Fruit fly (Drosophila melanogaster) whole organism, embryonic: Measurements from ENCODE around the gene CG13024.

Experiments
- Aef1 ChIP-seq: fragments of 200-800 bp; sonication (Bioruptor generic); IDR thresholded peaks from 3 replicates; pipeline ENCODE4 v1.3.6; 2022; ENCODE audit warnings: missing biosample characterization, missing genetic modification characterization
- CG10462 ChIP-seq: fragments of 200-800 bp; sonication (Bioruptor generic); optimal IDR thresholded peaks from 2 replicates; lab custom pipeline; 2016; ENCODE audit warnings: missing biosample characterization, missing genetic modification characterization
- CG10959 ChIP-seq: fragments of 200-800 bp; sonication (Bioruptor generic); IDR thresholded peaks from 2 replicates; pipeline ENCODE4 v1.3.6; 2022; ENCODE audit warnings: missing biosample characterization, missing genetic modification characterization
- CG11398 ChIP-seq: fragments of 200-800 bp; sonication (Bioruptor generic); optimal IDR thresholded peaks from 2 replicates; lab custom pipeline; 2016; ENCODE audit warnings: missing biosample characterization, missing genetic modification characterization
- CG13296 ChIP-seq: fragments of 200-800 bp; sonication (Bioruptor generic); optimal IDR thresholded peaks from 3 replicates; lab custom pipeline; 2018; ENCODE audit warnings: missing biosample characterization, mild to moderate bottlenecking, missing genetic modification characterization
- CG15073 ChIP-seq: fragments of 200-800 bp; sonication (Bioruptor generic); optimal IDR thresholded peaks from 2 replicates; lab custom pipeline; 2016; ENCODE audit warnings: missing biosample characterization, missing genetic modification characterization
- CG15479 ChIP-seq: fragments of 200-800 bp; sonication (Bioruptor generic); optimal IDR thresholded peaks from 3 replicates; lab custom pipeline; 2019; ENCODE audit warnings: missing biosample characterization, mild to moderate bottlenecking, missing genetic modification characterization, moderate library complexity
- CG16779 ChIP-seq: fragments of 200-800 bp; sonication (Bioruptor generic); IDR thresholded peaks from 2 replicates; pipeline ENCODE4 v1.3.6; 2022; ENCODE audit warnings: missing biosample characterization, missing genetic modification characterization
- CG17829 ChIP-seq: fragments of 200-800 bp; optimal IDR thresholded peaks from 2 replicates; lab custom pipeline; 2019; ENCODE audit warnings: missing biosample characterization, mild to moderate bottlenecking, missing genetic modification characterization, moderate library complexity
- CG18619 ChIP-seq: fragments of 200-800 bp; sonication (Bioruptor generic); optimal IDR thresholded peaks from 3 replicates; lab custom pipeline; 2017; ENCODE audit warnings: missing biosample characterization, mild to moderate bottlenecking, missing genetic modification characterization
- CG31365 ChIP-seq: fragments of 200-800 bp; sonication (Bioruptor generic); optimal IDR thresholded peaks from 2 replicates; lab custom pipeline; 2018; ENCODE audit warnings: missing biosample characterization, mild to moderate bottlenecking, missing genetic modification characterization
- CG3281 ChIP-seq: fragments of 200-800 bp; sonication (Bioruptor generic); optimal IDR thresholded peaks from 3 replicates; lab custom pipeline; 2017; ENCODE audit warnings: missing biosample characterization, mild to moderate bottlenecking, missing genetic modification characterization
- CG4854 ChIP-seq: fragments of 200-800 bp; sonication (Bioruptor generic); optimal IDR thresholded peaks from 2 replicates; lab custom pipeline; 2016; ENCODE audit warnings: missing biosample characterization, missing genetic modification characterization, inconsistent platforms
- CG7556 ChIP-seq: fragments of 200-800 bp; sonication (Bioruptor generic); optimal IDR thresholded peaks from 2 replicates; lab custom pipeline; 2017; ENCODE audit warnings: missing biosample characterization, mild to moderate bottlenecking, missing genetic modification characterization
- CG7745 ChIP-seq: fragments of 200-800 bp; sonication (Bioruptor generic); optimal IDR thresholded peaks from 2 replicates; lab custom pipeline; 2018; ENCODE audit warnings: missing biosample characterization, mild to moderate bottlenecking, missing genetic modification characterization, moderate library complexity
- CG7786 ChIP-seq: fragments of 200-800 bp; sonication (Bioruptor generic); optimal IDR thresholded peaks from 2 replicates; lab custom pipeline; 2016; ENCODE audit warnings: missing biosample characterization, missing genetic modification characterization
- CG7963 ChIP-seq: fragments of 200-800 bp; sonication (Bioruptor generic); IDR thresholded peaks from 3 replicates; pipeline ENCODE4 v1.3.6; 2022; ENCODE audit warnings: missing biosample characterization, missing genetic modification characterization; ENCODE audit not compliant: partially characterized antibody
- CG9727 ChIP-seq: fragments of 200-800 bp; sonication (Bioruptor generic); optimal IDR thresholded peaks from 3 replicates; lab custom pipeline; 2017; ENCODE audit warnings: missing biosample characterization, mild to moderate bottlenecking, missing genetic modification characterization
- Camta ChIP-seq: fragments of 200-800 bp; sonication (Bioruptor generic); optimal IDR thresholded peaks from 2 replicates; lab custom pipeline; 2016; ENCODE audit warnings: missing biosample characterization, missing genetic modification characterization
- CoRest ChIP-seq: fragments of 200-800 bp; sonication (Bioruptor generic); optimal IDR thresholded peaks from 3 replicates; lab custom pipeline; 2018; ENCODE audit warnings: missing biosample characterization, mild to moderate bottlenecking, missing genetic modification characterization, moderate library complexity
- Dek ChIP-seq: fragments of 200-800 bp; sonication (Bioruptor generic); optimal IDR thresholded peaks from 3 replicates; lab custom pipeline; 2019; ENCODE audit warnings: missing biosample characterization, mild to moderate bottlenecking, missing genetic modification characterization, moderate library complexity
- Dip3 ChIP-seq: fragments of 200-800 bp; sonication (Bioruptor generic); optimal IDR thresholded peaks from 3 replicates; lab custom pipeline; 2016; ENCODE audit warnings: missing biosample characterization, missing genetic modification characterization
- Dref ChIP-seq: fragments of 200-800 bp; sonication (Bioruptor generic); IDR thresholded peaks from 2 replicates; pipeline ENCODE4 v1.3.6; 2022; ENCODE audit warnings: missing biosample characterization, missing genetic modification characterization
- ERR ChIP-seq: fragments of 200-800 bp; sonication (Bioruptor generic); optimal IDR thresholded peaks from 2 replicates; lab custom pipeline; 2016; ENCODE audit warnings: missing biosample characterization, missing genetic modification characterization
- NK7.1 ChIP-seq: fragments of 200-800 bp; sonication (Bioruptor generic); optimal IDR thresholded peaks from 3 replicates; lab custom pipeline; 2016; ENCODE audit warnings: missing biosample characterization, missing genetic modification characterization
- Xbp1 ChIP-seq: fragments of 200-800 bp; sonication (Bioruptor generic); optimal IDR thresholded peaks from 3 replicates; lab custom pipeline; 2016; ENCODE audit warnings: missing biosample characterization, mild to moderate bottlenecking, missing genetic modification characterization
- cad ChIP-seq: fragments of >200 bp; optimal IDR thresholded peaks from 2 replicates; lab custom pipeline; 2017; ENCODE audit warnings: missing biosample characterization, missing genetic modification characterization
- chn ChIP-seq: fragments of 200-800 bp; sonication (Bioruptor generic); optimal IDR thresholded peaks from 2 replicates; lab custom pipeline; 2016; ENCODE audit warnings: missing biosample characterization, missing genetic modification characterization
- croc ChIP-seq: fragments of 200-800 bp; sonication (Bioruptor generic); conservative IDR thresholded peaks from 3 replicates; pipeline ENCODE4 v1.3.6; 2022; ENCODE audit warnings: missing biosample characterization, missing genetic modification characterization
- crol ChIP-seq: fragments of 200-800 bp; sonication (Bioruptor generic); IDR thresholded peaks from 2 replicates; pipeline ENCODE4 v1.3.6; 2022; ENCODE audit warnings: missing biosample characterization, missing genetic modification characterization
- crp ChIP-seq, 2 experiments: fragments of 200-800 bp; sonication (Bioruptor generic); optimal IDR thresholded peaks; 2 replicates in 1 of 2; 3 replicates in 1 of 2; lab custom pipeline; 2017; ENCODE audit warnings: missing biosample characterization in 2 of 2, missing genetic modification characterization in 2 of 2, mild to moderate bottlenecking in 1 of 2, moderate library complexity in 1 of 2
- esg ChIP-seq: fragments of 200-800 bp; sonication (Bioruptor generic); conservative IDR thresholded peaks from 2 replicates; pipeline ENCODE4 v1.3.6; 2022; ENCODE audit warnings: missing biosample characterization, missing genetic modification characterization
- eve ChIP-seq, 2 experiments: fragments of >200 bp; optimal IDR thresholded peaks; 2 replicates each; lab custom pipeline; 2017; ENCODE audit warnings: missing biosample characterization in 2 of 2, missing genetic modification characterization in 2 of 2
- eyg ChIP-seq: fragments of 200-800 bp; sonication (Bioruptor generic); optimal IDR thresholded peaks from 3 replicates; lab custom pipeline; 2016; ENCODE audit warnings: missing biosample characterization, missing genetic modification characterization
- fd102C ChIP-seq: fragments of 200-800 bp; sonication (Bioruptor generic); optimal IDR thresholded peaks from 2 replicates; lab custom pipeline; 2018; ENCODE audit warnings: missing biosample characterization, mild to moderate bottlenecking, missing genetic modification characterization, moderate library complexity
- ind ChIP-seq: fragments of 200-800 bp; sonication (Bioruptor generic); optimal IDR thresholded peaks from 3 replicates; lab custom pipeline; 2016; ENCODE audit warnings: missing biosample characterization, missing genetic modification characterization
- lbe ChIP-seq: fragments of 200-800 bp; sonication (Bioruptor generic); optimal IDR thresholded peaks from 2 replicates; lab custom pipeline; 2016; ENCODE audit warnings: missing biosample characterization, mild to moderate bottlenecking, missing genetic modification characterization
- lmd ChIP-seq: fragments of 200-800 bp; sonication (Bioruptor generic); IDR thresholded peaks from 2 replicates; pipeline ENCODE4 v1.3.6; 2022; ENCODE audit warnings: missing biosample characterization, missing genetic modification characterization
- lov ChIP-seq, 2 experiments: fragments of 200-800 bp in 1 of 2; fragments of >200 bp in 1 of 2; sonication (Bioruptor generic) in 1 of 2; IDR thresholded peaks in 1 of 2; optimal IDR thresholded peaks in 1 of 2; 2 replicates in 1 of 2; 3 replicates in 1 of 2; pipeline versions ENCODE4 v1.3.6 to Lab custom; 2017 to 2022; ENCODE audit warnings: missing biosample characterization in 1 of 2, missing genetic modification characterization in 1 of 2
- luna ChIP-seq: fragments of 200-800 bp; sonication (Bioruptor generic); optimal IDR thresholded peaks from 2 replicates; lab custom pipeline; 2016; ENCODE audit warnings: missing biosample characterization, missing genetic modification characterization
- pita ChIP-seq: fragments of 200-800 bp; sonication (Bioruptor generic); optimal IDR thresholded peaks from 2 replicates; lab custom pipeline; 2017; ENCODE audit warnings: missing biosample characterization, mild to moderate bottlenecking, missing genetic modification characterization
- ro ChIP-seq: fragments of 200-800 bp; sonication (Bioruptor generic); IDR thresholded peaks from 2 replicates; pipeline ENCODE4 v1.3.6; 2022; ENCODE audit warnings: missing biosample characterization, missing genetic modification characterization
- row ChIP-seq: fragments of 200-800 bp; sonication (Bioruptor generic); IDR thresholded peaks from 3 replicates; pipeline ENCODE4 v1.3.6; 2022; ENCODE audit warnings: missing biosample characterization, missing genetic modification characterization
- schlank ChIP-seq: fragments of 200-800 bp; sonication (Bioruptor generic); optimal IDR thresholded peaks from 2 replicates; lab custom pipeline; 2018; ENCODE audit warnings: missing biosample characterization, mild to moderate bottlenecking, missing genetic modification characterization
- sd ChIP-seq: fragments of 200-800 bp; sonication (Bioruptor generic); optimal IDR thresholded peaks from 3 replicates; lab custom pipeline; 2018; ENCODE audit warnings: missing biosample characterization, mild to moderate bottlenecking, missing genetic modification characterization, moderate library complexity
- slou ChIP-seq: fragments of 200-800 bp; sonication (Bioruptor generic); optimal IDR thresholded peaks from 3 replicates; lab custom pipeline; 2016; ENCODE audit warnings: missing biosample characterization, missing genetic modification characterization
- stc ChIP-seq: fragments of 200-800 bp; sonication (Bioruptor generic); IDR thresholded peaks from 2 replicates; pipeline ENCODE4 v1.3.6; 2022; ENCODE audit warnings: missing biosample characterization, missing genetic modification characterization
- unpg ChIP-seq: fragments of 200-800 bp; sonication (Bioruptor generic); optimal IDR thresholded peaks from 3 replicates; lab custom pipeline; 2018; ENCODE audit warnings: missing biosample characterization, mild to moderate bottlenecking, missing genetic modification characterization, moderate library complexity
- wek ChIP-seq: fragments of 200-800 bp; sonication (Bioruptor generic); optimal IDR thresholded peaks from 3 replicates; lab custom pipeline; 2018; ENCODE audit warnings: missing biosample characterization, mild to moderate bottlenecking, missing genetic modification characterization, moderate library complexity

The CG13024 gene

DNA sequence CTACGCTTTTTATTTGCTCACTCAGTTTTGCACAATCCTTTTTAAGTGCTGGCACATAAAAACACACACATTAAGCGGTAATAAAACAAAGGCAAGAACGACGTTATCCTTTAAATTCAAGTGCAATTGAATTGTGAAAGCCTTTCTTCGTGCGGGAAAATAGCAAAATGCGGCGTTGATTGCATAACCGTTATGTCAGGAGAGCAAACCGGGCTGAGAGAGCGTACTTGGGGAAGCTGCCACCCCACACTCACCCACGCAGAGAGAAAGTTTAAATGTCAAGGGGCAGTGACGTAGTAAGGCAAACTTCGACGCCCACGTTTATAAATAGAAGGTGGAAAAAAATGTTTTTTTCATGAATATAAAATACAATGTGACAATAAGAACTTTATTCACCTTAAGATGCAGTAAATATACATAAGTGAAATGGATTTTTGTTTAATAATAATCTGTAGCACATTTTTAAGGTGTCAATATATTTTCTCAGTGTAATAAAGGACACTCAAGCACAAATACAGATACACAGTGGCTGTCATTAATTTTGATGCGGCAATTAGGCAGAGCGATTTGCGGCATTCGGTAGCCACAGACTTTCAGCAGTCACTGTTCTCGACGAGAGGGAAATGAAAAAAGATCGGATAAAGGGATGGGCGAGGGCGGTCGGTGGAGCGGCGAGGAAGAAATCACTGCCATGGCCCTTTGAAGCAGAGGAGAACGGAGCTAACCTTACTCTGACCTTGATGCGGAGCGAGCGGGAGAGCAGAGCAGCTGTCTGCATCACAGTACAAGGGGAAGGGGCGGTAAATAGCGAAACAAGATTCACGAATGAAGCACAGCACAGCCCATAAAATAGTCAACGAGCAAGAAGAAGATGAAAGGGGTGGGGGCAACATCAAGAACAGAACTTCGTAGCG lies 22.8 kb downstream of the CG13024 start (continued):
- no peak for TF ChIP-seq CG15073
- TF ChIP-seq lmd (GFP tag; lab: Robert Waterston, UW), result peak; percentile 34; the same call in 1 of the 2 replicates
- TF ChIP-seq CG4854 (GFP tag; lab: Kevin White, UChicago), result no peak
- TF ChIP-seq sd (tag; lab: Kevin White, UChicago), result no peak
- peak; percentile 67 for TF ChIP-seq unpg (GFP tag; lab: Kevin White, UChicago)
- TF ChIP-seq slou, result no peak
- peak; percentile 65 for TF ChIP-seq CG3281 (GFP tag; lab: Kevin White, UChicago)
- no peak for TF ChIP-seq CG31365 (tag; lab: Kevin White, UChicago)
- TF ChIP-seq CG11398, result no peak
- TF ChIP-seq CG10462 (GFP tag; lab: Kevin White, UChicago), result no peak
- no peak for TF ChIP-seq lov (optimal IDR thresholded peaks at IDR 0.05; lab: Kevin White, UChicago)
- no peak for TF ChIP-seq lov (GFP tag; IDR thresholded peaks at IDR 0.05; lab: Robert Waterston, UW)
- peak; percentile 16 for TF ChIP-seq Xbp1 (GFP tag; lab: Kevin White, UChicago)
- TF ChIP-seq Dip3 (GFP tag; lab: Kevin White, UChicago), result peak; percentile 59
- no peak for TF ChIP-seq CG18619
- no peak for TF ChIP-seq eyg
- no peak for TF ChIP-seq NK7.1 (GFP tag; lab: Kevin White, UChicago)
- TF ChIP-seq CG15479, result no peak
- peak; percentile 39; the same call in 1 of the 2 replicates for TF ChIP-seq CG16779 (GFP tag; lab: Robert Waterston, UW)
- no peak for TF ChIP-seq luna (GFP tag; lab: Kevin White, UChicago)
- TF ChIP-seq cad (GFP tag; lab: Kevin White, UChicago), result no peak
- peak; percentile 55 for TF ChIP-seq stc
- peak; percentile 96 for TF ChIP-seq ERR
- TF ChIP-seq row (GFP tag; lab: Robert Waterston, UW), result peak; percentile 75
- peak; percentile 27 for TF ChIP-seq CG17829 (tag; lab: Kevin White, UChicago)
- no peak for TF ChIP-seq CG7963
- no peak for TF ChIP-seq CG10959
- TF ChIP-seq CG7745, result no peak
- TF ChIP-seq croc (GFP tag; lab: Robert Waterston, UW), result no peak
- peak; percentile 36; the same call in 1 of the 2 replicates for TF ChIP-seq esg (GFP tag; lab: Robert Waterston, UW)
- TF ChIP-seq Dref, result no peak
- peak; percentile 37 for TF ChIP-seq chn (GFP tag; lab: Kevin White, UChicago)
- TF ChIP-seq eve (GFP tag; optimal IDR thresholded peaks at IDR 0.05; lab: Kevin White, UChicago), result peak in 1 of 2 experiments; percentile 63
- peak; percentile 70 for TF ChIP-seq CG7556
- TF ChIP-seq wek (GFP tag; lab: Kevin White, UChicago), result no peak
- TF ChIP-seq schlank (tag; lab: Kevin White, UChicago), result no peak
- no peak for TF ChIP-seq pita
- peak; percentile 17 for TF ChIP-seq Camta (GFP tag; lab: Kevin White, UChicago)
- TF ChIP-seq ind (GFP tag; lab: Kevin White, UChicago), result peak; percentile 25
- no peak for TF ChIP-seq fd102C (GFP tag; lab: Kevin White, UChicago)
- TF ChIP-seq CoRest, result peak; percentile 29
- TF ChIP-seq CG13296 (GFP tag; lab: Kevin White, UChicago), result no peak
- peak; percentile 37 for TF ChIP-seq CG7786 (GFP tag; lab: Kevin White, UChicago)
- TF ChIP-seq crol (GFP tag; lab: Robert Waterston, UW), result peak; percentile 93
- peak; percentile 25; the same call in 1 of the 3 replicates for TF ChIP-seq Aef1
- TF ChIP-seq CG9727 (GFP tag; lab: Kevin White, UChicago), result peak; percentile 46
- no peak for TF ChIP-seq lbe (GFP tag; lab: Kevin White, UChicago)
- no peak for TF ChIP-seq ro
- no peak for TF ChIP-seq crp (GFP tag; optimal IDR thresholded peaks at IDR 0.05; lab: Kevin White, UChicago)
- peak; percentile 46 for TF ChIP-seq Dek (tag; lab: Kevin White, UChicago)
